Worm (Caenorhabditis elegans): ENCODE results near the gene col-152.

ce11 chrV:10529600-10529999 lies 31.1 kb upstream of the col-152 start:
- TF ChIP-seq ama-1 (optimal IDR thresholded peaks at IDR 0.05) (no peak), ama-1 (GFP tag; optimal IDR thresholded peaks at IDR 0.05) (no peak), ceh-91 (GFP tag; IDR thresholded peaks at IDR 0.05) (no peak)
